Fruit fly (Drosophila melanogaster): Measurements from ENCODE around the gene CG43638.

DNA sequence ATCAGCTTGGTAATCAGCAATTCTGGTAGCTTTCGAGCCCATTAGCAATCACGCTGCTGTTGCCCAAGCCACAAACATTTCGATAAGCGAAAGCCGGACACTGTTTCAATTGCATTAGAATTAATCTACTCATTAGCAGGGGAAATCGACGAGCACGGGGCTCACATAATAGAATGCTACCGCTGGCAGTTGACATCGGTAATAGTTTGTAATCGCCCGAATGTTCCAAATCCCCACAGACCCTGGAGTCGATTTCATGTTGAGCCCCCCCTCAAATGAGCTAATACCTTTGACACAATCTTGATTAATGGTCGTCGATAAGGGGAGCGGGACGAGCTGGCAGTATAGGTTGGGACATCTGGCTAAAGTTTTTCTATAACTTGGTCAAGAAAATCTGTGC lies 13.2 kb downstream of the CG43638 start:
- TF ChIP-seq CTCF (optimal IDR thresholded peaks at IDR 0.05) (no peak), CG8478 (optimal IDR thresholded peaks at IDR 0.05) (no peak)
